Worm (Caenorhabditis elegans): ENCODE data around the gene K05F1.8.

Gene K05F1.8

DNA sequence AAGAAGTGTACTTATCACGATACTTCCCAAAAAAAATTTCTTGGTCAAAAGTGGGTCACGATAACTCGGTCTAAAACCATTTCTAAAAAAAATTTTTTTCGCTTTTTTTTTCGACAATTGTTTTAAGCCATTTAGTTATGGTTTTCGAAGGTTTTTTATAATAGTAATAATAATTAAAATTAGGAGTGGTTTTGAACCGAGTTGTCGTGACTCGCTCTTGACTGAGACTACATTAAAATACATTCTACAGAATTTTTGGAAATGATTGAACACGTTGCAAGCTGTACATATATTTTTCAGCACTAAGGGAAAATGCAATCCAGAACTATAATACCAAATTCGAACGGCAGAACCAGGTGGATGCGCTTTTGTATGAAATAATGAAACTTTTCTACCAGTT is 45.3 kb downstream of the K05F1.8 start, which contains the start of gene F10C1.8:
Gene F10C1.8, plus strand, starts transcription at position 301 of the 400 bp plus-strand sequence.
- TF ChIP-seq tlf-1 (GFP tag; optimal IDR thresholded peaks at IDR 0.05) (no peak), hlh-26 (GFP tag; conservative IDR thresholded peaks at IDR 0.05) (no peak), gei-17 (GFP tag; optimal IDR thresholded peaks at IDR 0.05) (no peak), madf-3 (GFP tag; IDR thresholded peaks at IDR 0.05) (no peak), nhr-80 (tag; optimal IDR thresholded peaks at IDR 0.05) (no peak), ztf-22 (GFP tag; optimal IDR thresholded peaks at IDR 0.05) (no peak), T26A5.8 (tag; optimal IDR thresholded peaks at IDR 0.05) (no peak), F23B12.7 (tag; optimal IDR thresholded peaks at IDR 0.05; ENCODE audit: insufficient read depth) (no peak), hlh-12 (tag; optimal IDR thresholded peaks at IDR 0.05) (no peak), ceh-79 (tag; optimal IDR thresholded peaks at IDR 0.05) (no peak), ztf-6 (GFP tag; IDR thresholded peaks at IDR 0.05) (no peak)

DNA sequence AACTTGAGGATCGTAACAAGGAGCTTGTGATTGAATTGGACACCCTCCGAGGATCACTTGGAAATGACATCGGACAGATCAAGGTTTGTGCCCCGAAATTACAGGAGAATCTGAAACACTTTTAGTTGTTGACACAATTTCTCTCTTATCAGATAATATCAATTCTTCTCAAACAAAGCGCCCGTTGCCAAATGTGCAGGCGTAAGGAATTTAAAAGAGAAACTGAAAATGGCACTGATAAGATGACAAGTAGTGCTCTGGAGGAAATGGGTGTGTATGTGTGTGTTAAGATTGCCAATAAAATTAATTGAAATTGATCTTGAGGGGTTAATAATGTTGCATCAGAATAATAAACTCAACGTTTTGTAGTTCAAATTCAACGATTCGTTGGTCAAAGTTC is 48.1 kb downstream of the K05F1.8 start:
- TF ChIP-seq nhr-80 (tag; optimal IDR thresholded peaks at IDR 0.05) (peak; percentile 96), hsf-1 (GFP tag; IDR thresholded peaks at IDR 0.05) (0 out of 2 replicates have a peak, but pooled peaks have one; percentile 37), ZK185.1 (tag; optimal IDR thresholded peaks at IDR 0.05; ENCODE audit: poor library complexity, severe bottlenecking) (peak; percentile 29), Y79H2A.3 (GFP tag; conservative IDR thresholded peaks at IDR 0.05) (no peak), dox-1 (GFP tag; IDR thresholded peaks at IDR 0.05) (peak; percentile 63), madf-6 (GFP tag; IDR thresholded peaks at IDR 0.05) (no peak)

DNA sequence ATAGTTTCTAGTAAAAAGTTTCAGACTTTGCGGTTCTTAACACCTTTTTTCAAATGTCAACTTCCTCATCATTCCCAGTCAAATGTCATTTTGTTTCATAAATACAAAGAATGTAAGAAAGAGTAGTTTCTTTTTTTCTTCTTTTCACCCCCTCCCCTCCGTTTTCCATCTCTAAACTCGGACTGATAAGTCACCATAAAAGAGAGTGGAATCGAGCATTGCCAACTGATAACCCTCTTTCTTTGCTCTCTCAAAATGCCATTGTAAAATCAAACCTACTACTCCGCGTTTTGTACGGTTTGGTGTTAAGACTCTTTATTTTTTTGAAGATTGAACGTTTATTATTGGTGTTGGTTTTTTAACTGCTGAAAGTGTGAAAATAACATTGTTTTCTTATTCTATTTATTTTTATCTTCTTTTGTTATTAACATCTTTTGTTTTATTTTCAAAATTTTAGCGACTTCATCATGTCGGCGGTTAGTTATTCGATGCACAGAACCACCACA is 49.7 kb downstream of the K05F1.8 start, which contains the start of gene ifb-2:
Gene ifb-2, plus strand, starts transcription at position 456 of the 506 bp plus-strand sequence.
- TF ChIP-seq dox-1 (GFP tag; IDR thresholded peaks at IDR 0.05), result 0 out of 2 replicates have a peak, but pooled peaks have one; percentile 15
- TF ChIP-seq nhr-80 (tag; optimal IDR thresholded peaks at IDR 0.05), result peak; percentile 92
- no peak for TF ChIP-seq mcd-1 (GFP tag; IDR thresholded peaks at IDR 0.05)

Data from whole organism, young adult.